Fruit fly (Drosophila melanogaster) whole organism, adult: ENCODE data around the gene dmrt93B.
A peak's percentile ranks its signal among the peaks of the same experiment; 100 is the strongest.

Experiments used
- CG11617 ChIP-seq: fragments of 200-800 bp; sonication (Bioruptor generic); optimal IDR thresholded peaks from 2 replicates; lab custom pipeline; 2017; ENCODE audit warnings: mild to moderate bottlenecking, missing biosample characterization, missing genetic modification reagents, missing genetic modification characterization
- CG12768 ChIP-seq: fragments of 200-800 bp; sonication (Bioruptor generic); optimal IDR thresholded peaks from 2 replicates; lab custom pipeline; 2017; ENCODE audit warnings: missing biosample characterization, missing genetic modification characterization, mild to moderate bottlenecking, moderate library complexity, missing genetic modification reagents
- CG14711 ChIP-seq: fragments of 200-800 bp; sonication (Bioruptor generic); optimal IDR thresholded peaks from 2 replicates; lab custom pipeline; 2018; ENCODE audit warnings: missing biosample characterization, mild to moderate bottlenecking, missing genetic modification characterization, moderate library complexity
- CG1620 ChIP-seq: fragments of 200-800 bp; sonication (Bioruptor generic); optimal IDR thresholded peaks from 2 replicates; lab custom pipeline; 2016; ENCODE audit warnings: missing biosample characterization, missing genetic modification characterization
- CG33017 ChIP-seq: fragments of 200-800 bp; sonication (Bioruptor generic); optimal IDR thresholded peaks from 2 replicates; lab custom pipeline; 2018; ENCODE audit warnings: missing biosample characterization, mild to moderate bottlenecking, missing genetic modification characterization, moderate library complexity
- CG5204 ChIP-seq: fragments of 200-800 bp; sonication (Bioruptor generic); optimal IDR thresholded peaks from 2 replicates; lab custom pipeline; 2016; ENCODE audit warnings: missing biosample characterization, missing genetic modification characterization
- CG7045 ChIP-seq: fragments of 200-800 bp; sonication (Bioruptor generic); optimal IDR thresholded peaks from 2 replicates; lab custom pipeline; 2017; ENCODE audit warnings: missing biosample characterization, mild to moderate bottlenecking, missing genetic modification characterization
- CG7101 ChIP-seq: fragments of 200-800 bp; sonication (Bioruptor generic); optimal IDR thresholded peaks from 2 replicates; lab custom pipeline; 2018; ENCODE audit warnings: missing biosample characterization, mild to moderate bottlenecking, missing genetic modification characterization, moderate library complexity
- Clk ChIP-seq: fragments of 200-800 bp; sonication (Bioruptor generic); optimal IDR thresholded peaks from 2 replicates; lab custom pipeline; 2017; ENCODE audit warnings: missing biosample characterization, missing genetic modification characterization
- Crg-1 ChIP-seq: fragments of 200-800 bp; sonication (Bioruptor generic); optimal IDR thresholded peaks from 2 replicates; lab custom pipeline; 2016; ENCODE audit warnings: missing biosample characterization, missing genetic modification characterization
- Hr96 ChIP-seq: fragments of 200-800 bp; sonication (Bioruptor generic); optimal IDR thresholded peaks from 2 replicates; lab custom pipeline; 2016; ENCODE audit warnings: missing biosample characterization, missing genetic modification characterization
- bab1 ChIP-seq: fragments of 200-800 bp; sonication (Bioruptor generic); optimal IDR thresholded peaks from 3 replicates; lab custom pipeline; 2019; ENCODE audit warnings: missing biosample characterization, mild to moderate bottlenecking, missing genetic modification characterization, moderate library complexity
- cic ChIP-seq: fragments of 200-800 bp; sonication (Bioruptor generic); optimal IDR thresholded peaks from 2 replicates; lab custom pipeline; 2017; ENCODE audit warnings: missing biosample characterization, mild to moderate bottlenecking, missing genetic modification characterization, moderate library complexity
- cnc ChIP-seq, 2 experiments: fragments of >200 bp; optimal IDR thresholded peaks; 2 replicates each; lab custom pipeline; 2017
- kay ChIP-seq: fragments of 200-800 bp; sonication (Bioruptor generic); peaks from one replicate; lab custom pipeline; 2016; ENCODE audit warnings: missing biosample characterization, missing genetic modification characterization, borderline replicate concordance
- ovo ChIP-seq: fragments of 200-800 bp; sonication (Bioruptor generic); optimal IDR thresholded peaks from 2 replicates; lab custom pipeline; 2016; ENCODE audit warnings: missing biosample characterization, missing genetic modification characterization
- pad ChIP-seq: fragments of 200-800 bp; sonication (Bioruptor generic); optimal IDR thresholded peaks from 3 replicates; lab custom pipeline; 2017; ENCODE audit warnings: missing biosample characterization, missing genetic modification characterization, mild to moderate bottlenecking, moderate library complexity, missing genetic modification reagents
- tj ChIP-seq: fragments of 200-800 bp; sonication (Bioruptor generic); optimal IDR thresholded peaks from 3 replicates; lab custom pipeline; 2017; ENCODE audit warnings: missing biosample characterization, mild to moderate bottlenecking, missing genetic modification characterization, moderate library complexity
- toe ChIP-seq: fragments of 200-800 bp; sonication (Bioruptor generic); optimal IDR thresholded peaks from 2 replicates; lab custom pipeline; 2016; ENCODE audit warnings: missing biosample characterization, missing genetic modification characterization

Gene dmrt93B

dm6 chr3R:21073707-21074106 is at the start of gene dmrt93B:
Gene dmrt93B, plus strand, starts transcription at chr3R:21074007.
- TF ChIP-seq CG14711 (no peak), CG5204 (no peak), Crg-1 (no peak), CG7045 (GFP tag; lab: Kevin White, UChicago) (no peak), kay (GFP tag; lab: Kevin White, UChicago) (no peak), tj (GFP tag; lab: Kevin White, UChicago) (no peak)

- TF ChIP-seq CG1620 (GFP tag; lab: Kevin White, UChicago) (no peak), CG33017 (tag; lab: Kevin White, UChicago) (no peak), Hr96 (no peak), Crg-1 (no peak), CG11617 (GFP tag; lab: Kevin White, UChicago) (no peak), cnc (optimal IDR thresholded peaks at IDR 0.05; lab: Kevin White, UChicago) (no peak), cic (GFP tag; lab: Kevin White, UChicago) (no peak)
These were observed 48.3 kb upstream of the dmrt93B start for dm6 chr3R:21025508-21025907.

- no peak for TF ChIP-seq pad (GFP tag; lab: Kevin White, UChicago)
- no peak for TF ChIP-seq Crg-1
- TF ChIP-seq cnc (optimal IDR thresholded peaks at IDR 0.05; lab: Kevin White, UChicago) = no peak
- TF ChIP-seq kay (GFP tag; lab: Kevin White, UChicago) = no peak
- TF ChIP-seq Clk = no peak
- TF ChIP-seq CG7045 (GFP tag; lab: Kevin White, UChicago) = no peak
- no peak for TF ChIP-seq CG33017 (tag; lab: Kevin White, UChicago)
- TF ChIP-seq toe = no peak
- TF ChIP-seq CG12768 (GFP tag; lab: Kevin White, UChicago) = no peak
These were observed 31.4 kb upstream of the dmrt93B start, which contains the start of gene Dhc93AB for dm6 chr3R:21042399-21042798. Gene Dhc93AB, minus strand, starts transcription at chr3R:21042499.

dm6 chr3R:21043549-21044118 is 30.2 kb upstream of the dmrt93B start, which contains the start of gene CG12278:
Gene CG12278, plus strand, starts transcription at chr3R:21044068.
- TF ChIP-seq kay (GFP tag; lab: Kevin White, UChicago) (no peak), CG7045 (GFP tag; lab: Kevin White, UChicago) (no peak), Crg-1 (no peak), pad (GFP tag; lab: Kevin White, UChicago) (peak; percentile 72)

- no peak for TF ChIP-seq CG14711
These were observed 28.1 kb upstream of the dmrt93B start, which contains the start of gene CG31189 for dm6 chr3R:21045742-21046141. Gene CG31189, minus strand, starts transcription at chr3R:21045842.

- TF ChIP-seq CG7045 (GFP tag; lab: Kevin White, UChicago) = no peak
- no peak for TF ChIP-seq bab1 (GFP tag; lab: Kevin White, UChicago)
- no peak for TF ChIP-seq CG5204
- no peak for TF ChIP-seq kay (GFP tag; lab: Kevin White, UChicago)
- no peak for TF ChIP-seq CG1620 (GFP tag; lab: Kevin White, UChicago)
- TF ChIP-seq tj (GFP tag; lab: Kevin White, UChicago) = no peak
- TF ChIP-seq CG7101 (tag; lab: Kevin White, UChicago) = no peak
- TF ChIP-seq toe = no peak
- no peak for TF ChIP-seq cic (GFP tag; lab: Kevin White, UChicago)
- no peak for TF ChIP-seq ovo (GFP tag; lab: Kevin White, UChicago)
- no peak for TF ChIP-seq CG33017 (tag; lab: Kevin White, UChicago)
- no peak for TF ChIP-seq pad (GFP tag; lab: Kevin White, UChicago)
- no peak for TF ChIP-seq Clk
- TF ChIP-seq CG11617 (GFP tag; lab: Kevin White, UChicago) = no peak
These were observed 26.9 kb upstream of the dmrt93B start, which contains the start of gene CG31207 for dm6 chr3R:21046927-21047326. Gene CG31207, minus strand, starts transcription at chr3R:21047027.

dm6 chr3R:21048729-21049128 is 25.1 kb upstream of the dmrt93B start, which contains the start of gene CG7079:
Gene CG7079, minus strand, starts transcription at chr3R:21048829.
- TF ChIP-seq Clk = no peak
- TF ChIP-seq CG14711 = no peak
- no peak for TF ChIP-seq CG12768 (GFP tag; lab: Kevin White, UChicago)
- no peak for TF ChIP-seq toe

- no peak for TF ChIP-seq CG7101 (tag; lab: Kevin White, UChicago)
- no peak for TF ChIP-seq cnc (optimal IDR thresholded peaks at IDR 0.05; lab: Kevin White, UChicago)
- TF ChIP-seq Hr96 = no peak
- TF ChIP-seq pad (GFP tag; lab: Kevin White, UChicago) = no peak
- no peak for TF ChIP-seq Clk
These were observed 22.9 kb upstream of the dmrt93B start, which contains the start of gene Jhbp15 for dm6 chr3R:21050875-21051274. Gene Jhbp15, minus strand, starts transcription at chr3R:21050975.
